Worm (Caenorhabditis elegans) whole organism, L1 larva: ENCODE results near the gene btb-2.

Experiments
- C34B4.2 ChIP-seq: sonication (generic microtip); optimal IDR thresholded peaks from 2 replicates; lab custom pipeline; 2017; ENCODE audit warnings: mild to moderate bottlenecking, missing genetic modification characterization, missing compliant biosample characterization
- blmp-1 ChIP-seq: fragments of 150-350 bp; optimal IDR thresholded peaks from 2 replicates; lab custom pipeline; 2014; ENCODE audit warnings: missing biosample characterization, missing genetic modification characterization
- ceh-82 ChIP-seq, 3 experiments: fragments of 150-350 bp in 1 of 3; sonication (generic microtip) in 2 of 3; optimal IDR thresholded peaks; 2 replicates each; lab custom pipeline; 2014 to 2017; ENCODE audit warnings: missing biosample characterization in 3 of 3, missing genetic modification characterization in 3 of 3
- egl-27 ChIP-seq, 2 experiments: fragments of 150-350 bp in 1 of 2; sonication (generic microtip); optimal IDR thresholded peaks; 3 replicates each; lab custom pipeline; 2017 to 2018; ENCODE audit warnings: missing biosample characterization in 2 of 2, missing genetic modification characterization in 2 of 2, missing genetic modification reagents in 2 of 2
- elt-3 ChIP-seq, 6 experiments: fragments of 150-350 bp in 1 of 6; sonication (generic microtip); optimal IDR thresholded peaks; 2 replicates each; lab custom pipeline; 2017 to 2018; ENCODE audit warnings: missing biosample characterization in 6 of 6, missing genetic modification characterization in 6 of 6, inconsistent platforms in 1 of 6
- fkh-10 ChIP-seq: sonication (generic microtip); optimal IDR thresholded peaks from 2 replicates; lab custom pipeline; 2017; ENCODE audit warnings: missing biosample characterization, missing genetic modification reagents, missing genetic modification characterization
- jun-1 ChIP-seq: fragments of 150-350 bp; optimal IDR thresholded peaks from 2 replicates; lab custom pipeline; 2014; ENCODE audit warnings: missing biosample characterization, missing genetic modification reagents, missing genetic modification characterization
- lin-35 ChIP-seq, 2 experiments: fragments of 150-350 bp; optimal IDR thresholded peaks; 2 replicates each; lab custom pipeline; 2014; ENCODE audit warnings: missing biosample characterization in 2 of 2, missing genetic modification characterization in 2 of 2, missing genetic modification reagents in 2 of 2
- mef-2 ChIP-seq: fragments of 150-350 bp; optimal IDR thresholded peaks from 2 replicates; lab custom pipeline; 2014; ENCODE audit warnings: missing biosample characterization, missing genetic modification characterization
- nhr-12 ChIP-seq: sonication (generic microtip); optimal IDR thresholded peaks from 2 replicates; lab custom pipeline; 2017; ENCODE audit warnings: missing biosample characterization, missing genetic modification characterization
- tbx-2 ChIP-seq: sonication (generic microtip); optimal IDR thresholded peaks from 2 replicates; lab custom pipeline; 2016; ENCODE audit warnings: missing genetic modification characterization, missing compliant biosample characterization
- unc-86 ChIP-seq: sonication (generic microtip); optimal IDR thresholded peaks from 2 replicates; lab custom pipeline; 2016; ENCODE audit warnings: missing genetic modification characterization, missing compliant biosample characterization
- ztf-11 ChIP-seq, 2 experiments: sonication (generic microtip); optimal IDR thresholded peaks; 2 replicates each; lab custom pipeline; 2016 to 2017; ENCODE audit warnings: missing genetic modification characterization in 2 of 2, missing biosample characterization in 1 of 2, missing compliant biosample characterization in 1 of 2

DNA sequence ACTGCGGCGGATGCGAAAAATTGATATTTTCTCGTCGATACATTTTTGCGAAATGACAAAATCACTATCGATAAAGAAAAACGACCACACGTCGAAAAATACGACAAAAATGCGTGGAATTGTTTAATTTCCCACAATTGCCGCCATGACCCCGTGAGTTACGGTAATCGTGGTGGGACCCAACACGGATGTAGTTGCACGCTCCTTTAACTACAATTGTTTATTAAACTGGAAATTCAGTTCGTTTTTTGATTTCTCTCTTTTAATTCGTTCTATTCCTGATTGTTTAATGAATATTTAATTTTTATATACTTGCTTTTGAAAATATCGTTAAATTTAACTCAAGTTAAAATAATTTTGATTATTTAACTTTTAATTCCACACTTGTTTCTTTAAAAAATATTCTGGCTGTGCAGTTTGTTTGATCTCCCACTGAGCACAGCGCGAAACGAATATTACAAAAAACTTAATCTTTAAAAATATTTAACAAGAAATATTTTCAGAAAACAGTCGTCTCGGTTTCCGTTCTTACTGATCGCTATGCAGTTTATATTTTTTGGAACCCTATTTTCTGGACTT, 36.4 kb upstream of the btb-2 start, which contains the start of the genes ani-2 and clec-88:
- TF ChIP-seq fkh-10 (GFP tag; lab: Kevin White, UChicago), result no peak
- no peak for TF ChIP-seq unc-86
- TF ChIP-seq nhr-12 (tag; lab: Kevin White, UChicago), result no peak
- no peak for TF ChIP-seq lin-35 (GFP tag; optimal IDR thresholded peaks at IDR 0.05; lab: Kevin White, UChicago)
- no peak for TF ChIP-seq blmp-1
- no peak for TF ChIP-seq ceh-82 (tag; optimal IDR thresholded peaks at IDR 0.05; lab: Kevin White, UChicago)
- no peak for TF ChIP-seq ztf-11 (tag; optimal IDR thresholded peaks at IDR 0.05; lab: Kevin White, UChicago)
- TF ChIP-seq egl-27 (tag; optimal IDR thresholded peaks at IDR 0.05; lab: Kevin White, UChicago), result no peak
- no peak for TF ChIP-seq elt-3 (tag; optimal IDR thresholded peaks at IDR 0.05; lab: Kevin White, UChicago)
- no peak for TF ChIP-seq tbx-2
- no peak for TF ChIP-seq C34B4.2
- no peak for TF ChIP-seq mef-2 (tag; lab: Kevin White, UChicago)
- TF ChIP-seq jun-1 (tag; lab: Kevin White, UChicago), result no peak
